Fruit fly (Drosophila melanogaster): ENCODE data around the gene gnu.

gnu gene

dm6 chr3L:14784949-14785408 is 18.2 kb downstream of the gnu start (continued):
- TF ChIP-seq CG30403 (GFP tag; optimal IDR thresholded peaks at IDR 0.05) (peak; percentile 98), CG16779 (GFP tag; IDR thresholded peaks at IDR 0.05) (peak; percentile 51; the same call in 1 of the 2 replicates), Nf-YB (GFP tag; optimal IDR thresholded peaks at IDR 0.05) (peak; percentile 88), ci (GFP tag; IDR thresholded peaks at IDR 0.05) (peak; percentile 91), exex (tag; optimal IDR thresholded peaks at IDR 0.05) (peak; percentile 90), CG6765 (GFP tag; optimal IDR thresholded peaks at IDR 0.05) (peak; percentile 97), unpg (GFP tag; optimal IDR thresholded peaks at IDR 0.05) (peak; percentile 96), shn (GFP tag; optimal IDR thresholded peaks at IDR 0.05) (peak; percentile 93), Optix (GFP tag; IDR thresholded peaks at IDR 0.05) (peak; percentile 77), repo (GFP tag; optimal IDR thresholded peaks at IDR 0.05) (peak; percentile 90), disco-r (GFP tag; optimal IDR thresholded peaks at IDR 0.05) (peak; percentile 92), btn (GFP tag; optimal IDR thresholded peaks at IDR 0.05) (peak; percentile 75), sens-2 (GFP tag; IDR thresholded peaks at IDR 0.05) (peak; percentile 71; the same call in 1 of the 2 replicates), Hand (GFP tag; optimal IDR thresholded peaks at IDR 0.05) (peak; percentile 95), NFAT (GFP tag; IDR thresholded peaks at IDR 0.05) (peak; percentile 73), Fer2 (tag; optimal IDR thresholded peaks at IDR 0.05) (peak; percentile 89), CG7745 (tag; optimal IDR thresholded peaks at IDR 0.05) (peak; percentile 16), CG11398 (GFP tag; optimal IDR thresholded peaks at IDR 0.05) (peak; percentile 89), CG3995 (GFP tag; optimal IDR thresholded peaks at IDR 0.05) (peak; percentile 73), pita (GFP tag; optimal IDR thresholded peaks at IDR 0.05) (no peak), CG17612 (GFP tag; IDR thresholded peaks at IDR 0.05) (peak; percentile 73), CG4707 (GFP tag; optimal IDR thresholded peaks at IDR 0.05) (peak; percentile 90), ato (GFP tag; IDR thresholded peaks at IDR 0.05; ENCODE audit: partially characterized antibody) (no peak), Hmx (GFP tag; optimal IDR thresholded peaks at IDR 0.05) (peak; percentile 88), ase (GFP tag; IDR thresholded peaks at IDR 0.05) (peak; percentile 79), Ravus (GFP tag; IDR thresholded peaks at IDR 0.05) (peak; percentile 81), Gug (GFP tag; IDR thresholded peaks at IDR 0.05) (peak; percentile 75), CG34224 (GFP tag; IDR thresholded peaks at IDR 0.05; ENCODE audit: partially characterized antibody) (no peak), CG12769 (tag; optimal IDR thresholded peaks at IDR 0.05) (peak; percentile 86), CG3838 (GFP tag; optimal IDR thresholded peaks at IDR 0.05) (peak; percentile 91), CG6813 (GFP tag; optimal IDR thresholded peaks at IDR 0.05) (peak; percentile 96), CTCF (GFP tag; optimal IDR thresholded peaks at IDR 0.05) (peak; percentile 72), CG12744 (GFP tag; optimal IDR thresholded peaks at IDR 0.05) (peak; percentile 94), CG7357 (GFP tag; IDR thresholded peaks at IDR 0.05) (peak; percentile 84), CG9932 (GFP tag; IDR thresholded peaks at IDR 0.05) (peak; percentile 89), Hr51 (GFP tag; optimal IDR thresholded peaks at IDR 0.05) (peak; percentile 90 to 98), CG6654 (GFP tag; optimal IDR thresholded peaks at IDR 0.05) (peak; percentile 91), jigr1 (GFP tag; IDR thresholded peaks at IDR 0.05) (peak; percentile 84; the same call in 2 of the 3 replicates), CG12391 (tag; optimal IDR thresholded peaks at IDR 0.05) (peak; percentile 98), HLHmδ (GFP tag; optimal IDR thresholded peaks at IDR 0.05) (no peak), fu2 (GFP tag; optimal IDR thresholded peaks at IDR 0.05) (peak; percentile 82), CG8478 (optimal IDR thresholded peaks at IDR 0.05) (no peak), ara (GFP tag; IDR thresholded peaks at IDR 0.05) (peak; percentile 91), twi (tag; optimal IDR thresholded peaks at IDR 0.05) (peak; percentile 94), CG11695 (GFP tag; IDR thresholded peaks at IDR 0.05) (peak; percentile 96), CG2116 (GFP tag; optimal IDR thresholded peaks at IDR 0.05) (peak; percentile 80), CG12236 (GFP tag; optimal IDR thresholded peaks at IDR 0.05) (peak; percentile 94), CG4328 (GFP tag; optimal IDR thresholded peaks at IDR 0.05) (peak; percentile 96), sd (tag; optimal IDR thresholded peaks at IDR 0.05) (peak; percentile 87), CG12155 (GFP tag; optimal IDR thresholded peaks at IDR 0.05) (peak; percentile 93), Dip2 (GFP tag; IDR thresholded peaks at IDR 0.05) (0 out of 2 replicates have a peak, but pooled peaks have one; percentile 68), kay (GFP tag; optimal IDR thresholded peaks at IDR 0.05) (peak; percentile 87)

All from whole organism, embryonic.